Fruit fly (Drosophila melanogaster) whole organism, adult: ENCODE results near the gene Torsin.

Experiments
- CG7101 ChIP-seq: fragments of 200-800 bp; sonication (Bioruptor generic); optimal IDR thresholded peaks from 2 replicates; lab custom pipeline; 2018; ENCODE audit warnings: missing biosample characterization, mild to moderate bottlenecking, missing genetic modification characterization, moderate library complexity
- Clk ChIP-seq: fragments of 200-800 bp; sonication (Bioruptor generic); optimal IDR thresholded peaks from 2 replicates; lab custom pipeline; 2017; ENCODE audit warnings: missing biosample characterization, missing genetic modification characterization
- cic ChIP-seq: fragments of 200-800 bp; sonication (Bioruptor generic); optimal IDR thresholded peaks from 2 replicates; lab custom pipeline; 2017; ENCODE audit warnings: missing biosample characterization, mild to moderate bottlenecking, missing genetic modification characterization, moderate library complexity

- no peak for TF ChIP-seq CG7101
- no peak for TF ChIP-seq Clk (GFP tag; lab: Kevin White, UChicago)
- no peak for TF ChIP-seq cic (GFP tag; lab: Kevin White, UChicago)
These were observed 34.9 kb downstream of the Torsin start for dm6 chrX:4614945-4615344.
